Fruit fly (Drosophila melanogaster) whole organism, prepupa: ENCODE results near the gene CG9777.

Source experiments
- Blimp-1 ChIP-seq: fragments of 200-800 bp; sonication (Bioruptor generic); optimal IDR thresholded peaks from 3 replicates; lab custom pipeline; 2017; ENCODE audit warnings: missing biosample characterization, missing genetic modification characterization, mild to moderate bottlenecking, moderate library complexity, missing genetic modification reagents
- CG10669 ChIP-seq: fragments of 200-800 bp; sonication (Bioruptor generic); optimal IDR thresholded peaks from 3 replicates; lab custom pipeline; 2018; ENCODE audit warnings: missing biosample characterization, mild to moderate bottlenecking, missing genetic modification characterization, moderate library complexity
- CG11762 ChIP-seq: fragments of 200-800 bp; sonication (Bioruptor generic); optimal IDR thresholded peaks from 3 replicates; lab custom pipeline; 2016; ENCODE audit warnings: missing biosample characterization, missing genetic modification characterization; ENCODE audit not compliant: insufficient read depth
- CG11902 ChIP-seq: fragments of 200-800 bp; sonication (Bioruptor generic); optimal IDR thresholded peaks from 3 replicates; lab custom pipeline; 2016; ENCODE audit warnings: missing biosample characterization, missing genetic modification characterization
- CG15336 ChIP-seq: fragments of 200-800 bp; sonication (Bioruptor generic); IDR thresholded peaks from 2 replicates; pipeline ENCODE4 v1.3.6; 2022; ENCODE audit warnings: missing biosample characterization, missing genetic modification characterization
- CG1621 ChIP-seq: fragments of 200-800 bp; sonication (Bioruptor generic); optimal IDR thresholded peaks from 3 replicates; lab custom pipeline; 2018; ENCODE audit warnings: missing biosample characterization, mild to moderate bottlenecking, missing genetic modification characterization
- CG3032 ChIP-seq: fragments of 200-800 bp; optimal IDR thresholded peaks from 2 replicates; lab custom pipeline; 2019; ENCODE audit warnings: missing biosample characterization, mild to moderate bottlenecking, missing genetic modification characterization, moderate library complexity
- CG31627 ChIP-seq: fragments of 200-800 bp; sonication (Bioruptor generic); optimal IDR thresholded peaks from 3 replicates; lab custom pipeline; 2016; ENCODE audit warnings: missing biosample characterization, missing genetic modification characterization
- CG32006 ChIP-seq: fragments of 200-800 bp; sonication (Bioruptor generic); optimal IDR thresholded peaks from 3 replicates; lab custom pipeline; 2017; ENCODE audit warnings: missing biosample characterization, mild to moderate bottlenecking, missing genetic modification characterization
- CG3919 ChIP-seq: fragments of 200-800 bp; sonication (Bioruptor generic); optimal IDR thresholded peaks from 3 replicates; lab custom pipeline; 2016; ENCODE audit warnings: missing biosample characterization, missing genetic modification characterization
- CG4318 ChIP-seq: fragments of 200-800 bp; sonication (Bioruptor generic); optimal IDR thresholded peaks from 3 replicates; lab custom pipeline; 2017; ENCODE audit warnings: missing biosample characterization, mild to moderate bottlenecking, missing genetic modification characterization
- CG6163 ChIP-seq: fragments of 200-800 bp; sonication (Bioruptor generic); IDR thresholded peaks from 3 replicates; pipeline ENCODE4 v1.3.6; 2022; ENCODE audit warnings: missing biosample characterization, missing genetic modification characterization
- CG6792 ChIP-seq: fragments of 200-800 bp; sonication (Bioruptor generic); optimal IDR thresholded peaks from 3 replicates; lab custom pipeline; 2016; ENCODE audit warnings: missing biosample characterization, missing genetic modification characterization
- CG6808 ChIP-seq: fragments of 200-800 bp; sonication (Bioruptor generic); optimal IDR thresholded peaks from 3 replicates; lab custom pipeline; 2017; ENCODE audit warnings: missing biosample characterization, missing genetic modification characterization, mild to moderate bottlenecking, moderate library complexity, missing genetic modification reagents
- CG6854 ChIP-seq: fragments of 200-800 bp; sonication (Bioruptor generic); optimal IDR thresholded peaks from 2 replicates; lab custom pipeline; 2017; ENCODE audit warnings: missing biosample characterization, mild to moderate bottlenecking, missing genetic modification characterization
- CG8119 ChIP-seq: fragments of 200-800 bp; sonication (Bioruptor generic); IDR thresholded peaks from 3 replicates; pipeline ENCODE4 v1.3.6; 2022; ENCODE audit warnings: missing biosample characterization, missing genetic modification characterization
- Eip75B ChIP-seq: fragments of 200-800 bp; sonication (Bioruptor generic); optimal IDR thresholded peaks from 3 replicates; lab custom pipeline; 2016; ENCODE audit warnings: missing biosample characterization, missing genetic modification characterization
- Eip78C ChIP-seq: fragments of 200-800 bp; sonication (Bioruptor generic); peaks from one replicate; lab custom pipeline; 2016; ENCODE audit warnings: missing biosample characterization, missing genetic modification characterization
- Hr38 ChIP-seq: sonication (Bioruptor generic); optimal IDR thresholded peaks from 2 replicates; lab custom pipeline; 2016; ENCODE audit warnings: missing biosample characterization, missing genetic modification characterization
- Hr39 ChIP-seq: fragments of 200-800 bp; sonication (Bioruptor generic); optimal IDR thresholded peaks from 2 replicates; lab custom pipeline; 2016; ENCODE audit warnings: missing biosample characterization, missing genetic modification characterization
- Hr4 ChIP-seq: fragments of 200-800 bp; sonication (Bioruptor generic); optimal IDR thresholded peaks from 3 replicates; lab custom pipeline; 2016; ENCODE audit warnings: missing biosample characterization, missing genetic modification characterization
- Lpt ChIP-seq: fragments of 200-800 bp; sonication (Bioruptor generic); optimal IDR thresholded peaks from 3 replicates; lab custom pipeline; 2016; ENCODE audit warnings: missing biosample characterization, missing genetic modification characterization
- Sox14 ChIP-seq: fragments of 200-800 bp; sonication (Bioruptor generic); optimal IDR thresholded peaks from 3 replicates; lab custom pipeline; 2016; ENCODE audit warnings: missing biosample characterization, missing genetic modification characterization
- Sox15 ChIP-seq: fragments of 200-800 bp; sonication (Bioruptor generic); optimal IDR thresholded peaks from 3 replicates; lab custom pipeline; 2016; ENCODE audit warnings: missing biosample characterization, missing genetic modification characterization
- achi ChIP-seq: fragments of 200-800 bp; sonication (Bioruptor generic); optimal IDR thresholded peaks from 3 replicates; lab custom pipeline; 2016; ENCODE audit warnings: missing biosample characterization, missing genetic modification characterization
- acj6 ChIP-seq: fragments of 200-800 bp; sonication (Bioruptor generic); optimal IDR thresholded peaks from 3 replicates; lab custom pipeline; 2016; ENCODE audit warnings: missing biosample characterization, missing genetic modification characterization
- cyc ChIP-seq: fragments of 200-800 bp; sonication (Bioruptor generic); optimal IDR thresholded peaks from 3 replicates; lab custom pipeline; 2016; ENCODE audit warnings: missing biosample characterization, missing genetic modification characterization
- dsx ChIP-seq: fragments of 200-800 bp; optimal IDR thresholded peaks from 3 replicates; lab custom pipeline; 2019; ENCODE audit warnings: missing biosample characterization, mild to moderate bottlenecking, missing genetic modification characterization, moderate library complexity; ENCODE audit not compliant: poor library complexity, severe bottlenecking
- eg ChIP-seq: fragments of 200-800 bp; sonication (Bioruptor generic); IDR thresholded peaks from 3 replicates; pipeline ENCODE4 v1.3.6; 2022; ENCODE audit warnings: missing biosample characterization, missing genetic modification characterization
- lz ChIP-seq: fragments of 200-800 bp; sonication (Bioruptor generic); optimal IDR thresholded peaks from 3 replicates; lab custom pipeline; 2016; ENCODE audit warnings: missing biosample characterization, missing genetic modification characterization
- net ChIP-seq: fragments of 200-800 bp; sonication (Bioruptor generic); optimal IDR thresholded peaks from 3 replicates; lab custom pipeline; 2016; ENCODE audit warnings: missing biosample characterization, missing genetic modification characterization
- pdm3 ChIP-seq: fragments of 200-800 bp; sonication (Bioruptor generic); optimal IDR thresholded peaks from 3 replicates; lab custom pipeline; 2016; ENCODE audit warnings: missing biosample characterization, missing genetic modification characterization
- ss ChIP-seq, 2 experiments: fragments of 200-800 bp; sonication (Bioruptor generic); optimal IDR thresholded peaks; 2 replicates in 1 of 2; 3 replicates in 1 of 2; lab custom pipeline; 2017 to 2018; ENCODE audit warnings: mild to moderate bottlenecking in 2 of 2, missing biosample characterization in 2 of 2, missing genetic modification characterization in 2 of 2, moderate library complexity in 1 of 2
- svp ChIP-seq: fragments of 200-800 bp; sonication (Bioruptor generic); peaks from one replicate; lab custom pipeline; 2016; ENCODE audit warnings: missing biosample characterization, missing genetic modification characterization

CG9777 gene

dm6 chrX:16624519-16624918, 7.5 kb downstream of the CG9777 start:
- TF ChIP-seq ss (GFP tag; optimal IDR thresholded peaks at IDR 0.05; lab: Kevin White, UChicago) = no peak
- TF ChIP-seq CG1621 (tag; lab: Kevin White, UChicago) = no peak
- TF ChIP-seq CG15336 (GFP tag; lab: Robert Waterston, UW) = no peak
- no peak for TF ChIP-seq CG3919

dm6 chrX:16623524-16623923, 8.5 kb downstream of the CG9777 start:
- no peak for TF ChIP-seq Hr4
- TF ChIP-seq acj6 (GFP tag; lab: Kevin White, UChicago) = no peak
- no peak for TF ChIP-seq CG6792 (GFP tag; lab: Kevin White, UChicago)
- TF ChIP-seq achi (GFP tag; lab: Kevin White, UChicago) = no peak
- no peak for TF ChIP-seq Sox15 (GFP tag; lab: Kevin White, UChicago)
- no peak for TF ChIP-seq CG32006
- TF ChIP-seq Blimp-1 (GFP tag; lab: Kevin White, UChicago) = no peak
- no peak for TF ChIP-seq pdm3 (GFP tag; lab: Kevin White, UChicago)
- no peak for TF ChIP-seq CG1621 (tag; lab: Kevin White, UChicago)
- TF ChIP-seq CG8119 (GFP tag; lab: Robert Waterston, UW) = no peak
- TF ChIP-seq Hr38 = no peak
- no peak for TF ChIP-seq CG3032 (tag; lab: Kevin White, UChicago)
- TF ChIP-seq CG3919 = no peak
- TF ChIP-seq CG10669 (GFP tag; lab: Kevin White, UChicago) = no peak
- TF ChIP-seq CG6808 (GFP tag; lab: Kevin White, UChicago) = no peak
- TF ChIP-seq Eip75B (GFP tag; lab: Kevin White, UChicago) = no peak
- no peak for TF ChIP-seq Lpt (GFP tag; lab: Kevin White, UChicago)
- TF ChIP-seq CG11902 = no peak
- TF ChIP-seq CG15336 (GFP tag; lab: Robert Waterston, UW) = no peak
- TF ChIP-seq net = no peak

- TF ChIP-seq CG4318 (GFP tag; lab: Kevin White, UChicago) (no peak), svp (GFP tag; lab: Kevin White, UChicago) (no peak), CG6163 (GFP tag; lab: Robert Waterston, UW) (0 out of 3 replicates have a peak, but pooled peaks have one; percentile 34), Sox15 (GFP tag; lab: Kevin White, UChicago) (no peak), dsx (GFP tag; lab: Kevin White, UChicago) (no peak), Hr39 (no peak), ss (GFP tag; optimal IDR thresholded peaks at IDR 0.05; lab: Kevin White, UChicago) (peak in 1 of 2 experiments; percentile 8), eg (GFP tag; lab: Robert Waterston, UW) (0 out of 3 replicates have a peak, but pooled peaks have one; percentile 23)
- TF ChIP-seq, all 60 proteins: peak for 3
Observed at dm6 chrX:16621462-16621861, 10.6 kb downstream of the CG9777 start, which contains the start of gene CG9782. Gene CG9782 (minus strand): TSS chrX:16621589.

- no peak for TF ChIP-seq CG6792 (GFP tag; lab: Kevin White, UChicago)
- 0 out of 3 replicates have a peak, but pooled peaks have one; percentile 3 for TF ChIP-seq CG8119 (GFP tag; lab: Robert Waterston, UW)
- no peak for TF ChIP-seq cyc (GFP tag; lab: Kevin White, UChicago)
- TF ChIP-seq pdm3 (GFP tag; lab: Kevin White, UChicago) = no peak
- TF ChIP-seq Blimp-1 (GFP tag; lab: Kevin White, UChicago) = peak; percentile 51
Observed at dm6 chrX:16618724-16619123, 13.3 kb downstream of the CG9777 start.

- TF ChIP-seq CG6854 (GFP tag; lab: Kevin White, UChicago) = no peak
- TF ChIP-seq Sox14 = no peak
- TF ChIP-seq CG11762 (GFP tag; lab: Kevin White, UChicago) = no peak
- no peak for TF ChIP-seq lz (GFP tag; lab: Kevin White, UChicago)
- no peak for TF ChIP-seq CG31627
- TF ChIP-seq Eip78C (GFP tag; lab: Kevin White, UChicago) = peak; percentile 66
- peak; percentile 69 for TF ChIP-seq Blimp-1 (GFP tag; lab: Kevin White, UChicago)
- no peak for TF ChIP-seq CG1621 (tag; lab: Kevin White, UChicago)
- TF ChIP-seq svp (GFP tag; lab: Kevin White, UChicago) = peak; percentile 44
- TF ChIP-seq CG6163 (GFP tag; lab: Robert Waterston, UW) = peak; percentile 19; the same call in 1 of the 3 replicates
- TF ChIP-seq ss (GFP tag; optimal IDR thresholded peaks at IDR 0.05; lab: Kevin White, UChicago) = peak in 1 of 2 experiments; percentile 21
Observed at dm6 chrX:16616773-16617738, 15.0 kb downstream of the CG9777 start.
